Worm (Caenorhabditis elegans) whole organism, L4 larva: Measurements from ENCODE around the gene fbxc-40.

ENCODE experiments used
- F49E8.2 ChIP-seq: sonication (generic microtip); optimal IDR thresholded peaks from 2 replicates; lab custom pipeline; 2016; ENCODE audit warnings: missing compliant biosample characterization, mild to moderate bottlenecking, missing genetic modification characterization, borderline replicate concordance
- Y5F2A.4 ChIP-seq: fragments of 200-800 bp; sonication (Bioruptor generic); optimal IDR thresholded peaks from 2 replicates; lab custom pipeline; 2018; ENCODE audit warnings: mild to moderate bottlenecking, missing genetic modification characterization, missing compliant biosample characterization
- dve-1 ChIP-seq: sonication (generic microtip); optimal IDR thresholded peaks from 2 replicates; lab custom pipeline; 2017; ENCODE audit warnings: antibody characterized with exemption, mild to moderate bottlenecking, missing genetic modification characterization, missing compliant biosample characterization; ENCODE audit not compliant: insufficient read depth
- egl-27 ChIP-seq: sonication (generic microtip); optimal IDR thresholded peaks from 3 replicates; lab custom pipeline; 2017; ENCODE audit warnings: missing biosample characterization, missing genetic modification reagents, missing genetic modification characterization
- egl-43 ChIP-seq: fragments of 200-800 bp; sonication (Bioruptor generic); IDR thresholded peaks from 2 replicates; pipeline ENCODE4 v1.3.6; 2022; ENCODE audit warnings: missing genetic modification reagents, missing genetic modification characterization, missing compliant biosample characterization
- fkh-10 ChIP-seq: fragments of 150-350 bp; optimal IDR thresholded peaks from 2 replicates; lab custom pipeline; 2014; ENCODE audit warnings: missing biosample characterization, missing genetic modification reagents, missing genetic modification characterization
- fos-1 ChIP-seq: fragments of 150-350 bp; optimal IDR thresholded peaks from 2 replicates; lab custom pipeline; 2014; ENCODE audit warnings: missing biosample characterization, missing genetic modification characterization
- jun-1 ChIP-seq: fragments of 150-350 bp; optimal IDR thresholded peaks from 2 replicates; lab custom pipeline; 2014; ENCODE audit warnings: missing biosample characterization, missing genetic modification reagents, missing genetic modification characterization
- nhr-111 ChIP-seq: fragments of 200-800 bp; sonication (Bioruptor generic); optimal IDR thresholded peaks from 2 replicates; lab custom pipeline; 2018; ENCODE audit warnings: mild to moderate bottlenecking, missing genetic modification characterization, missing compliant biosample characterization
- nhr-77 ChIP-seq: fragments of 150-350 bp; optimal IDR thresholded peaks from 2 replicates; lab custom pipeline; 2014; ENCODE audit warnings: missing biosample characterization, missing genetic modification characterization
- snpc-4 ChIP-seq: fragments of 150-350 bp; optimal IDR thresholded peaks from 2 replicates; lab custom pipeline; 2014; ENCODE audit warnings: missing biosample characterization, missing genetic modification characterization
- unc-130 ChIP-seq: sonication (generic microtip); optimal IDR thresholded peaks from 2 replicates; lab custom pipeline; 2016; ENCODE audit warnings: missing genetic modification reagents, missing genetic modification characterization, missing compliant biosample characterization
- ztf-11 ChIP-seq: fragments of 150-350 bp; optimal IDR thresholded peaks from 2 replicates; lab custom pipeline; 2014; ENCODE audit warnings: missing biosample characterization, missing genetic modification characterization

- TF ChIP-seq dve-1 (tag; lab: Kevin White, UChicago) (no peak), snpc-4 (tag; lab: Kevin White, UChicago) (no peak), nhr-77 (tag; lab: Kevin White, UChicago) (no peak), fos-1 (tag; lab: Kevin White, UChicago) (no peak), nhr-111 (no peak), egl-27 (tag; lab: Kevin White, UChicago) (no peak), fkh-10 (GFP tag; lab: Kevin White, UChicago) (no peak), egl-43 (no peak), jun-1 (no peak), ztf-11 (tag; lab: Kevin White, UChicago) (no peak), unc-130 (GFP tag; lab: Kevin White, UChicago) (no peak), Y5F2A.4 (GFP tag; lab: Kevin White, UChicago) (no peak), F49E8.2 (no peak)
Measured at ce11 chrII:950374-950773, 35.4 kb upstream of the fbxc-40 start.
